Fruit fly (Drosophila melanogaster) whole organism, embryonic: ENCODE results near the gene CG31178.

Experiments used
- Awh ChIP-seq: fragments of 200-800 bp; sonication (Bioruptor generic); IDR thresholded peaks from 2 replicates; pipeline ENCODE4, ENCODE4 v1.3.6; 2022; ENCODE audit warnings: missing biosample characterization, missing genetic modification characterization
- BEAF-32 ChIP-seq: fragments of 200-800 bp; sonication (Bioruptor generic); optimal IDR thresholded peaks from 3 replicates; lab custom pipeline; 2017; ENCODE audit warnings: missing biosample characterization, missing genetic modification characterization, mild to moderate bottlenecking, moderate library complexity, missing genetic modification reagents
- Bgb ChIP-seq: fragments of 200-800 bp; sonication (Bioruptor generic); IDR thresholded peaks from 2 replicates; pipeline ENCODE4 v1.3.6; 2022; ENCODE audit warnings: missing biosample characterization, missing genetic modification characterization; ENCODE audit not compliant: partially characterized antibody
- CG10654 ChIP-seq: fragments of 200-800 bp; sonication (Bioruptor generic); optimal IDR thresholded peaks from 2 replicates; lab custom pipeline; 2016; ENCODE audit warnings: missing biosample characterization, missing genetic modification characterization
- CG11695 ChIP-seq: fragments of 200-800 bp; sonication (Bioruptor generic); IDR thresholded peaks from 3 replicates; pipeline ENCODE4 v1.3.6; 2022; ENCODE audit warnings: missing biosample characterization, missing genetic modification characterization
- CG13624 ChIP-seq: fragments of 200-800 bp; sonication (Bioruptor generic); optimal IDR thresholded peaks from 2 replicates; lab custom pipeline; 2016; ENCODE audit warnings: missing biosample characterization, missing genetic modification characterization
- CG13775 ChIP-seq: fragments of 200-800 bp; sonication (Bioruptor generic); optimal IDR thresholded peaks from 3 replicates; lab custom pipeline; 2017; ENCODE audit warnings: missing biosample characterization, mild to moderate bottlenecking, missing genetic modification characterization
- CG13894 ChIP-seq: fragments of 200-800 bp; sonication (Bioruptor generic); optimal IDR thresholded peaks from 3 replicates; lab custom pipeline; 2018; ENCODE audit warnings: missing biosample characterization, mild to moderate bottlenecking, missing genetic modification characterization, moderate library complexity
- CG14710 ChIP-seq: fragments of 200-800 bp; sonication (Bioruptor generic); optimal IDR thresholded peaks from 3 replicates; lab custom pipeline; 2019; ENCODE audit warnings: missing biosample characterization, mild to moderate bottlenecking, missing genetic modification characterization, moderate library complexity
- CG15269 ChIP-seq: fragments of 200-800 bp; sonication (Bioruptor generic); optimal IDR thresholded peaks from 2 replicates; lab custom pipeline; 2018; ENCODE audit warnings: missing biosample characterization, mild to moderate bottlenecking, missing genetic modification characterization, moderate library complexity
- CG2678 ChIP-seq: fragments of 200-800 bp; sonication (Bioruptor generic); optimal IDR thresholded peaks from 3 replicates; lab custom pipeline; 2019; ENCODE audit warnings: missing biosample characterization, mild to moderate bottlenecking, missing genetic modification characterization, moderate library complexity
- CG30403 ChIP-seq: fragments of 200-800 bp; sonication (Bioruptor generic); optimal IDR thresholded peaks from 3 replicates; lab custom pipeline; 2016; ENCODE audit warnings: missing biosample characterization, missing genetic modification characterization
- CG34376 ChIP-seq: fragments of 200-800 bp; sonication (Bioruptor generic); optimal IDR thresholded peaks from 2 replicates; lab custom pipeline; 2018; ENCODE audit warnings: missing biosample characterization, mild to moderate bottlenecking, missing genetic modification characterization
- CG7745 ChIP-seq: fragments of 200-800 bp; sonication (Bioruptor generic); optimal IDR thresholded peaks from 2 replicates; lab custom pipeline; 2018; ENCODE audit warnings: missing biosample characterization, mild to moderate bottlenecking, missing genetic modification characterization, moderate library complexity
- CG7987 ChIP-seq: fragments of 200-800 bp; sonication (Bioruptor generic); optimal IDR thresholded peaks from 2 replicates; lab custom pipeline; 2018; ENCODE audit warnings: missing biosample characterization, mild to moderate bottlenecking, missing genetic modification characterization, moderate library complexity
- CG8290 ChIP-seq, 3 experiments: fragments of 200-800 bp; sonication (Bioruptor generic); optimal IDR thresholded peaks; 2 replicates each; lab custom pipeline; 2016 to 2019; ENCODE audit warnings: missing biosample characterization in 3 of 3, missing genetic modification characterization in 3 of 3, mild to moderate bottlenecking in 2 of 3, moderate library complexity in 1 of 3
- CG9876 ChIP-seq: fragments of 200-800 bp; sonication (Bioruptor generic); optimal IDR thresholded peaks from 2 replicates; lab custom pipeline; 2016; ENCODE audit warnings: missing biosample characterization, missing genetic modification characterization
- Dbx ChIP-seq: fragments of 200-800 bp; sonication (Bioruptor generic); IDR thresholded peaks from 3 replicates; pipeline ENCODE4 v1.3.6; 2022; ENCODE audit warnings: missing biosample characterization, missing genetic modification characterization
- Dp ChIP-seq: fragments of 200-800 bp; sonication (Bioruptor generic); optimal IDR thresholded peaks from 2 replicates; lab custom pipeline; 2018; ENCODE audit warnings: missing biosample characterization, mild to moderate bottlenecking, missing genetic modification characterization, moderate library complexity
- Drgx ChIP-seq: fragments of 200-800 bp; sonication (Bioruptor generic); IDR thresholded peaks from 2 replicates; pipeline ENCODE4 v1.3.6; 2022; ENCODE audit warnings: missing biosample characterization, missing genetic modification characterization
- GATAe ChIP-seq: fragments of 200-800 bp; sonication (Bioruptor generic); conservative IDR thresholded peaks from 2 replicates; pipeline ENCODE4 v1.3.6; 2022; ENCODE audit warnings: missing biosample characterization, missing genetic modification characterization
- Hmx ChIP-seq: fragments of 200-800 bp; sonication (Bioruptor generic); optimal IDR thresholded peaks from 2 replicates; lab custom pipeline; 2016; ENCODE audit warnings: missing biosample characterization, missing genetic modification characterization
- Med ChIP-seq: fragments of 200-800 bp; sonication (Bioruptor generic); peaks from one replicate; lab custom pipeline; 2016; ENCODE audit warnings: missing biosample characterization, missing genetic modification characterization, mild to moderate bottlenecking, inconsistent platforms, moderate library complexity
- Ptx1 ChIP-seq: fragments of 200-800 bp; sonication (Bioruptor generic); IDR thresholded peaks from 2 replicates; pipeline ENCODE4 v1.3.6; 2022; ENCODE audit warnings: missing biosample characterization, missing genetic modification characterization
- Trl ChIP-seq, 3 experiments: fragments of >200 bp in 2 of 3; fragments of 200-800 bp in 1 of 3; sonication (Bioruptor generic) in 1 of 3; optimal IDR thresholded peaks; 2 replicates in 1 of 3; 3 replicates in 2 of 3; lab custom pipeline; 2016 to 2017; ENCODE audit warnings: missing biosample characterization in 1 of 3, missing genetic modification characterization in 1 of 3
- Xrp1 ChIP-seq: fragments of 200-800 bp; sonication (Bioruptor generic); IDR thresholded peaks from 2 replicates; pipeline ENCODE4 v1.3.6; 2022; ENCODE audit warnings: missing biosample characterization, missing genetic modification characterization
- abd-A ChIP-seq: fragments of 200-800 bp; sonication (Bioruptor generic); optimal IDR thresholded peaks from 3 replicates; lab custom pipeline; 2019; ENCODE audit warnings: missing biosample characterization, mild to moderate bottlenecking, missing genetic modification characterization, moderate library complexity
- ash1 ChIP-seq: fragments of 200-800 bp; sonication (Bioruptor generic); optimal IDR thresholded peaks from 2 replicates; lab custom pipeline; 2018; ENCODE audit warnings: missing biosample characterization, mild to moderate bottlenecking, missing genetic modification characterization
- ato ChIP-seq: fragments of 200-800 bp; sonication (Bioruptor generic); IDR thresholded peaks from 2 replicates; pipeline ENCODE4 v1.3.6; 2022; ENCODE audit warnings: missing biosample characterization, missing genetic modification characterization; ENCODE audit not compliant: partially characterized antibody
- cwo ChIP-seq: fragments of 200-800 bp; sonication (Bioruptor generic); optimal IDR thresholded peaks from 3 replicates; lab custom pipeline; 2017; ENCODE audit warnings: missing biosample characterization, missing genetic modification characterization, mild to moderate bottlenecking, moderate library complexity, missing genetic modification reagents
- dysf ChIP-seq: fragments of 200-800 bp; sonication (Bioruptor generic); IDR thresholded peaks from 3 replicates; pipeline ENCODE4 v1.3.6; 2022; ENCODE audit warnings: missing biosample characterization, missing genetic modification characterization
- ewg ChIP-seq: fragments of 200-800 bp; sonication (Bioruptor generic); optimal IDR thresholded peaks from 3 replicates; lab custom pipeline; 2017; ENCODE audit warnings: mild to moderate bottlenecking, missing biosample characterization, missing genetic modification reagents, missing genetic modification characterization
- exex ChIP-seq: fragments of 200-800 bp; sonication (Bioruptor generic); optimal IDR thresholded peaks from 4 replicates; lab custom pipeline; 2018; ENCODE audit warnings: missing biosample characterization, mild to moderate bottlenecking, missing genetic modification characterization, moderate library complexity
- fd3F ChIP-seq: fragments of 200-800 bp; sonication (Bioruptor generic); optimal IDR thresholded peaks from 2 replicates; lab custom pipeline; 2018; ENCODE audit warnings: missing biosample characterization, mild to moderate bottlenecking, missing genetic modification characterization, moderate library complexity
- ftz-f1 ChIP-seq: fragments of 200-800 bp; sonication (Bioruptor generic); optimal IDR thresholded peaks from 2 replicates; lab custom pipeline; 2016; ENCODE audit warnings: missing biosample characterization, missing genetic modification characterization
- gce ChIP-seq: fragments of 200-800 bp; sonication (Bioruptor generic); IDR thresholded peaks from 3 replicates; pipeline ENCODE4 v1.3.6; 2022; ENCODE audit warnings: missing biosample characterization, missing genetic modification characterization
- gem ChIP-seq: fragments of 200-800 bp; sonication (Bioruptor generic); optimal IDR thresholded peaks from 2 replicates; lab custom pipeline; 2019; ENCODE audit warnings: missing biosample characterization, mild to moderate bottlenecking, missing genetic modification characterization, moderate library complexity
- grn ChIP-seq: fragments of 200-800 bp; sonication (Bioruptor generic); optimal IDR thresholded peaks from 3 replicates; lab custom pipeline; 2017; ENCODE audit warnings: missing biosample characterization, missing genetic modification characterization
- hbn ChIP-seq: fragments of 200-800 bp; sonication (Bioruptor generic); IDR thresholded peaks from 2 replicates; pipeline ENCODE4 v1.3.6; 2022; ENCODE audit warnings: missing biosample characterization, missing genetic modification characterization; ENCODE audit not compliant: partially characterized antibody
- mirr ChIP-seq: fragments of 200-800 bp; sonication (Bioruptor generic); optimal IDR thresholded peaks from 3 replicates; lab custom pipeline; 2018; ENCODE audit warnings: missing biosample characterization, mild to moderate bottlenecking, missing genetic modification characterization
- nau ChIP-seq: fragments of 200-800 bp; sonication (Bioruptor generic); optimal IDR thresholded peaks from 3 replicates; lab custom pipeline; 2017; ENCODE audit warnings: missing biosample characterization, mild to moderate bottlenecking, missing genetic modification characterization, missing genetic modification reagents
- pros ChIP-seq: fragments of 200-800 bp; sonication (Bioruptor generic); optimal IDR thresholded peaks from 3 replicates; lab custom pipeline; 2019; ENCODE audit warnings: missing biosample characterization, mild to moderate bottlenecking, missing genetic modification characterization, moderate library complexity
- psq ChIP-seq: fragments of 200-800 bp; sonication (Bioruptor generic); optimal IDR thresholded peaks from 2 replicates; lab custom pipeline; 2017; ENCODE audit warnings: missing biosample characterization, missing genetic modification characterization
- rib ChIP-seq: fragments of 200-800 bp; sonication (Bioruptor generic); IDR thresholded peaks from 2 replicates; pipeline ENCODE4 v1.3.6; 2022; ENCODE audit warnings: missing biosample characterization, missing genetic modification characterization
- salm ChIP-seq: fragments of 200-800 bp; sonication (Bioruptor generic); optimal IDR thresholded peaks from 2 replicates; lab custom pipeline; 2018; ENCODE audit warnings: missing biosample characterization, mild to moderate bottlenecking, missing genetic modification characterization
- yki ChIP-seq: fragments of >200 bp; optimal IDR thresholded peaks from 3 replicates; lab custom pipeline; 2018

Gene CG31178

DNA sequence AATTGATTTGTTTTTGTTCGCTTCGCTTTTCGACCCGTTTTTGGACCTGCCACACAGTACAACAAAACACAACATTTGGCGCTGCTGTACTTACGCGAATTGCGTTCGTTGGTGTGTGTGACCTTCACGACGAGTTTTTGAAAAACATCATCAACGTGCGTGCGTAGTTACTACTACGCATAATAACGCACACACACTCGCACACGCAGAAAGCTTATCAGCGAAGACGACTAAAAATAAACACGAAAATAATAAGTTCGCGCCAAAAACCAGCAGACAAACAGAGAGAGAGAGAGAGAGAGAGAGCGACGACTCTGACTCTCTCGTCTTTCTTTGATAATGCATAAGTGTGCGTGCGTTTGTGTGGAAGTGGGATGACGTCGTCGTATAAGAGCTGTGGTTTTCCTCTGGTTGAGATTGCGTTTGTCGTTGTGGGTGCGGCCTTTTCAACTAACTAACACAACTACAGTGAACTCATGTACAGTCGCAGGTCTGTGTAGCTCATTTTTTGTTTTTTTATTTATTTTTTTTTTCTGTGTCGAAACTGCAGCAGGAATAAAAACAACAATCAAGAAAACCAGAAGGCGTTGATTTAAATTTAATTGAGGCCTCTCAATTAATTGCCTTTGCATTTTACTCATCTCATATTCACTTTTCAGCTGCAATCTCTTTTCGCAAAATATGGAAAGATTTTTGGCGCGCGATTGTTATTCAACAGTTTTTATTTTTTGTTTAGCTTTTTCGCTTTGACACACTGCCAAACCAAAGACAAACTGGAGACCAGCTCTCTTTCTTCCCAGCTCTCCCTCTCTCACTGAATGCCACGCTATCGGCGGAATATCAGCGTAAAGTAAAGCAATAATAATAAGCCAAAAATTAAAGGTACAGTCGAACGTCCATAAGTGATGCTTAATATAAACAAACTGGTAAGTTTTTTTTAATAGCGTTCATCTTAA lies 19.6 kb upstream of the CG31178 start:
- TF ChIP-seq abd-A (tag; lab: Kevin White, UChicago) (peak; percentile 88), Dp (GFP tag; lab: Kevin White, UChicago) (peak; percentile 63), nau (no peak), Bgb (GFP tag; lab: Robert Waterston, UW) (peak; percentile 28; the same call in 1 of the 2 replicates), yki (peak; percentile 70), rib (GFP tag; lab: Robert Waterston, UW) (peak; percentile 79; the same call in 1 of the 2 replicates), CG7745 (peak; percentile 9), gce (GFP tag; lab: Robert Waterston, UW) (no peak), ewg (GFP tag; lab: Kevin White, UChicago) (peak; percentile 32), Trl (optimal IDR thresholded peaks at IDR 0.05; lab: Kevin White, UChicago) (peak; percentile 95 to 98), Trl (GFP tag; optimal IDR thresholded peaks at IDR 0.05; lab: Kevin White, UChicago) (peak; percentile 63), CG15269 (no peak), hbn (GFP tag; lab: Robert Waterston, UW) (peak; percentile 28; the same call in 1 of the 2 replicates), CG34376 (GFP tag; lab: Kevin White, UChicago) (peak; percentile 3), Drgx (GFP tag; lab: Robert Waterston, UW) (peak; percentile 40), Dbx (GFP tag; lab: Robert Waterston, UW) (0 out of 3 replicates have a peak, but pooled peaks have one; percentile 10), Ptx1 (0 out of 2 replicates have a peak, but pooled peaks have one; percentile 17), CG9876 (GFP tag; lab: Kevin White, UChicago) (no peak), CG2678 (tag; lab: Kevin White, UChicago) (peak; percentile 6), CG13894 (tag; lab: Kevin White, UChicago) (peak; percentile 76), Xrp1 (GFP tag; lab: Robert Waterston, UW) (peak; percentile 32; the same call in 1 of the 2 replicates), cwo (GFP tag; lab: Kevin White, UChicago) (peak; percentile 7), fd3F (GFP tag; lab: Kevin White, UChicago) (no peak), ftz-f1 (GFP tag; lab: Kevin White, UChicago) (peak; percentile 96), ato (no peak), Med (peak; percentile 68), gem (tag; lab: Kevin White, UChicago) (peak; percentile 7), CG13624 (GFP tag; lab: Kevin White, UChicago) (peak; percentile 89), grn (GFP tag; lab: Kevin White, UChicago) (peak; percentile 54), salm (tag; lab: Kevin White, UChicago) (no peak), dysf (GFP tag; lab: Robert Waterston, UW) (no peak), pros (peak; percentile 78), CG10654 (GFP tag; lab: Kevin White, UChicago) (no peak), CG7987 (GFP tag; lab: Kevin White, UChicago) (peak; percentile 66), CG11695 (GFP tag; lab: Robert Waterston, UW) (0 out of 3 replicates have a peak, but pooled peaks have one; percentile 7), mirr (GFP tag; lab: Kevin White, UChicago) (peak; percentile 89), CG13775 (peak; percentile 1), GATAe (no peak; the same call in 1 of the 2 replicates), exex (peak; percentile 54), CG8290 (GFP tag; optimal IDR thresholded peaks at IDR 0.05; lab: Kevin White, UChicago) (no peak), CG8290 (tag; optimal IDR thresholded peaks at IDR 0.05; lab: Kevin White, UChicago) (peak in 1 of 2 experiments; percentile 37), psq (GFP tag; lab: Kevin White, UChicago) (peak; percentile 70), CG14710 (tag; lab: Kevin White, UChicago) (no peak), Awh (GFP tag; lab: Robert Waterston, UW) (0 out of 2 replicates have a peak, but pooled peaks have one; percentile 30), BEAF-32 (GFP tag; lab: Kevin White, UChicago) (no peak), ash1 (peak; percentile 11), Hmx (GFP tag; lab: Kevin White, UChicago) (no peak), CG30403 (GFP tag; lab: Kevin White, UChicago) (no peak)
